Worm (Caenorhabditis elegans) whole organism, L3 larva: Measurements from ENCODE around the gene K03B4.8.

ENCODE experiments used
- R02D3.7 ChIP-seq: fragments of 150-350 bp; optimal IDR thresholded peaks from 2 replicates; lab custom pipeline; 2014; ENCODE audit warnings: missing biosample characterization, missing genetic modification characterization
- ZK546.5 ChIP-seq: sonication (generic microtip); optimal IDR thresholded peaks from 2 replicates; lab custom pipeline; 2017; ENCODE audit warnings: missing biosample characterization, missing genetic modification characterization
- ceh-16 ChIP-seq: sonication (generic microtip); optimal IDR thresholded peaks from 2 replicates; lab custom pipeline; 2017; ENCODE audit warnings: missing biosample characterization, missing genetic modification characterization
- ceh-28 ChIP-seq: fragments of 150-350 bp; optimal IDR thresholded peaks from 2 replicates; lab custom pipeline; 2014; ENCODE audit warnings: missing biosample characterization, missing genetic modification reagents, missing genetic modification characterization
- ceh-9 ChIP-seq: sonication (generic microtip); optimal IDR thresholded peaks from 2 replicates; lab custom pipeline; 2018; ENCODE audit warnings: missing biosample characterization, missing genetic modification characterization
- egl-27 ChIP-seq: sonication (generic microtip); optimal IDR thresholded peaks from 4 replicates; lab custom pipeline; 2017; ENCODE audit warnings: missing biosample characterization, missing genetic modification reagents, missing genetic modification characterization
- egl-5 ChIP-seq: fragments of 150-350 bp; optimal IDR thresholded peaks from 2 replicates; lab custom pipeline; 2017; ENCODE audit warnings: missing biosample characterization, missing genetic modification reagents, missing genetic modification characterization, inconsistent platforms
- elt-1 ChIP-seq: fragments of 150-350 bp; optimal IDR thresholded peaks from 2 replicates; lab custom pipeline; 2014; ENCODE audit warnings: missing biosample characterization, missing genetic modification characterization
- elt-3 ChIP-seq, 3 experiments: fragments of 150-350 bp in 1 of 3; sonication (generic microtip) in 2 of 3; optimal IDR thresholded peaks; 2 replicates in 2 of 3; 4 replicates in 1 of 3; lab custom pipeline; 2014 to 2017; ENCODE audit warnings: missing biosample characterization in 3 of 3, missing genetic modification characterization in 3 of 3
- fkh-10 ChIP-seq: sonication (generic microtip); optimal IDR thresholded peaks from 2 replicates; lab custom pipeline; 2017; ENCODE audit warnings: missing biosample characterization, missing genetic modification reagents, missing genetic modification characterization
- fos-1 ChIP-seq: fragments of 150-350 bp; optimal IDR thresholded peaks from 2 replicates; lab custom pipeline; 2014; ENCODE audit warnings: missing biosample characterization, missing genetic modification characterization
- hmg-11 ChIP-seq: sonication (generic microtip); optimal IDR thresholded peaks from 2 replicates; lab custom pipeline; 2016; ENCODE audit warnings: missing genetic modification characterization, missing compliant biosample characterization
- jun-1 ChIP-seq: fragments of 150-350 bp; optimal IDR thresholded peaks from 2 replicates; lab custom pipeline; 2014; ENCODE audit warnings: missing biosample characterization, missing genetic modification reagents, missing genetic modification characterization
- lin-15B ChIP-seq: fragments of 150-350 bp; optimal IDR thresholded peaks from 2 replicates; lab custom pipeline; 2014; ENCODE audit warnings: missing biosample characterization, missing genetic modification characterization
- lin-39 ChIP-seq: fragments of 150-350 bp; optimal IDR thresholded peaks from 2 replicates; lab custom pipeline; 2018; ENCODE audit warnings: missing biosample characterization, missing genetic modification reagents, missing genetic modification characterization
- lsy-12 ChIP-seq: sonication (generic microtip); optimal IDR thresholded peaks from 2 replicates; lab custom pipeline; 2016; ENCODE audit warnings: mild to moderate bottlenecking, missing genetic modification characterization, missing compliant biosample characterization
- mdl-1 ChIP-seq: fragments of 150-350 bp; optimal IDR thresholded peaks from 2 replicates; lab custom pipeline; 2014; ENCODE audit warnings: missing biosample characterization, missing genetic modification characterization
- mml-1 ChIP-seq: fragments of 150-350 bp; sonication (generic microtip); optimal IDR thresholded peaks from 3 replicates; lab custom pipeline; 2014; ENCODE audit warnings: missing biosample characterization, missing genetic modification characterization
- nfya-1 ChIP-seq: sonication (generic microtip); optimal IDR thresholded peaks from 2 replicates; lab custom pipeline; 2017; ENCODE audit warnings: missing genetic modification characterization, mild to moderate bottlenecking, missing compliant biosample characterization, antibody characterized with exemption, moderate library complexity; ENCODE audit not compliant: insufficient read depth
- nhr-11 ChIP-seq: fragments of 150-350 bp; optimal IDR thresholded peaks from 2 replicates; lab custom pipeline; 2014; ENCODE audit warnings: missing biosample characterization, missing genetic modification characterization
- nhr-23 ChIP-seq: fragments of 150-350 bp; optimal IDR thresholded peaks from 2 replicates; lab custom pipeline; 2014; ENCODE audit warnings: missing biosample characterization, missing genetic modification reagents, missing genetic modification characterization
- nhr-237 ChIP-seq: fragments of 150-350 bp; optimal IDR thresholded peaks from 2 replicates; lab custom pipeline; 2014; ENCODE audit warnings: missing biosample characterization, missing genetic modification characterization
- nhr-25 ChIP-seq: sonication (generic microtip); optimal IDR thresholded peaks from 2 replicates; lab custom pipeline; 2017; ENCODE audit warnings: missing biosample characterization, missing genetic modification characterization
- nhr-28 ChIP-seq: fragments of 150-350 bp; optimal IDR thresholded peaks from 2 replicates; lab custom pipeline; 2014; ENCODE audit warnings: missing biosample characterization, missing genetic modification characterization
- nhr-67 ChIP-seq: fragments of 150-350 bp; optimal IDR thresholded peaks from 2 replicates; lab custom pipeline; 2014; ENCODE audit warnings: missing biosample characterization, missing genetic modification characterization
- nhr-76 ChIP-seq: fragments of 150-350 bp; sonication (generic microtip); optimal IDR thresholded peaks from 5 replicates; lab custom pipeline; 2014; ENCODE audit warnings: missing biosample characterization, missing genetic modification characterization
- nhr-77 ChIP-seq: fragments of 150-350 bp; optimal IDR thresholded peaks from 2 replicates; lab custom pipeline; 2014; ENCODE audit warnings: missing biosample characterization, missing genetic modification characterization
- pha-4 ChIP-seq: fragments of 150-350 bp; optimal IDR thresholded peaks from 2 replicates; lab custom pipeline; 2014; ENCODE audit warnings: missing biosample characterization, missing genetic modification reagents, missing genetic modification characterization
- pqm-1 ChIP-seq: fragments of 150-350 bp; optimal IDR thresholded peaks from 2 replicates; lab custom pipeline; 2017; ENCODE audit warnings: missing biosample characterization, missing genetic modification characterization, inconsistent platforms
- sea-2 ChIP-seq: fragments of 150-350 bp; sonication (generic microtip); optimal IDR thresholded peaks from 4 replicates; lab custom pipeline; 2014; ENCODE audit warnings: missing biosample characterization, missing genetic modification reagents, missing genetic modification characterization
- snpc-4 ChIP-seq: fragments of 150-350 bp; optimal IDR thresholded peaks from 2 replicates; lab custom pipeline; 2014; ENCODE audit warnings: missing biosample characterization, missing genetic modification characterization
- tbx-2 ChIP-seq: sonication (generic microtip); optimal IDR thresholded peaks from 2 replicates; lab custom pipeline; 2016; ENCODE audit warnings: mild to moderate bottlenecking, missing genetic modification characterization, missing compliant biosample characterization
- unc-39 ChIP-seq: sonication (generic microtip); optimal IDR thresholded peaks from 4 replicates; lab custom pipeline; 2017; ENCODE audit warnings: missing biosample characterization, missing genetic modification characterization
- unc-62 ChIP-seq: fragments of 150-350 bp; sonication (generic microtip); optimal IDR thresholded peaks from 4 replicates; lab custom pipeline; 2014; ENCODE audit warnings: missing biosample characterization, missing genetic modification reagents, missing genetic modification characterization
- zag-1 ChIP-seq: fragments of 150-350 bp; optimal IDR thresholded peaks from 2 replicates; lab custom pipeline; 2014; ENCODE audit warnings: missing biosample characterization, missing genetic modification characterization
- ztf-4 ChIP-seq: fragments of 150-350 bp; optimal IDR thresholded peaks from 2 replicates; lab custom pipeline; 2014; ENCODE audit warnings: missing biosample characterization, missing genetic modification characterization

Gene K03B4.8

DNA sequence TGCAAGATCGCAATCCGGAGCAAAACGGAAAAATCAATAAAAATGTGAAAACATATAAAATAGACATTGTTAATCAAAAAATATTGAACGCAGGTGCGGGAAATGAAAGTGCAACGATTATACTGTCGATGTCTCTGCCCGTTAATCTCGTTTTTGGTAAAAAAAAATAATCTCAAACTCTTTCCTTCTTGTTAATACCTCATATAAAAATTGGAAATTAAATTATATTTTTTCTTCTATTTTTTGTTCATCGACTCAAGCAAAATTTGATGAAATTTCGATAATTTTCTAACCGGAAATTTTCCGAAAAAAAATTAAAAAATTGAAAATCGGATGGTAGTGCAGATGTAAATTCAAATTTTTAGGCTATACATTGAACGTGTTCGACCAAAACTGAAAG is 1.9 kb downstream of the K03B4.8 start, which contains the start of gene K03B4.9:
Gene K03B4.9, minus strand, starts transcription at position 101 of the 400 bp plus-strand sequence.
- TF ChIP-seq lsy-12 (tag; lab: Kevin White, UChicago) (no peak), ceh-28 (no peak), ZK546.5 (no peak), fos-1 (tag; lab: Kevin White, UChicago) (no peak), nhr-67 (tag; lab: Kevin White, UChicago) (no peak)
- TF ChIP-seq, all 47 proteins: peak for 0

DNA sequence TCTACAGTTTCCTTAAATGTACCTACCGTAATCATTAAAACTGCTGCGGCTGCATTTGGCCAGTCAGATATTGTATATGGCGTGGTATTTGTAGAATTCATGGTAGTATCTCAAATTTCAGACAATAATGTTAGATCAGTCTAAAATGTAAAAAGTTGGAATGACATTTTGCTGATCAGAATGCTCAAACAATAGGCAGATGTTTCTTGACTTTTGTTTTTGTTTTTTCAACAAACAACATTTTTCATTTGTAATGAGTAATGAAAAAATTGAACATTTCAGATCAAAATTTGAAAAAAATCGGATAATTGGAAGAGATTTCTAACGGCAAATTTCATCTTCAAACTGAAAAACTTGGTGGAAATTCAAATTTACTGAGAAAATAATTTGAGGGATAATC is 5.8 kb downstream of the K03B4.8 start, which contains the start of gene srx-77:
Gene srx-77, minus strand, starts transcription at position 101 of the 400 bp plus-strand sequence.
- TF ChIP-seq elt-3 (tag; optimal IDR thresholded peaks at IDR 0.05; lab: Kevin White, UChicago) (no peak), tbx-2 (no peak), ceh-16 (tag; lab: Kevin White, UChicago) (no peak), nhr-23 (no peak), nhr-77 (no peak), elt-1 (tag; lab: Kevin White, UChicago) (no peak), pha-4 (tag; lab: Kevin White, UChicago) (no peak), mdl-1 (no peak), unc-39 (tag; lab: Kevin White, UChicago) (no peak), egl-27 (tag; lab: Kevin White, UChicago) (no peak), unc-62 (no peak), nhr-25 (tag; lab: Kevin White, UChicago) (no peak), ceh-9 (tag; lab: Kevin White, UChicago) (no peak), jun-1 (tag; lab: Kevin White, UChicago) (no peak), nfya-1 (tag; lab: Kevin White, UChicago) (no peak), mml-1 (tag; lab: Kevin White, UChicago) (no peak), zag-1 (no peak)

DNA sequence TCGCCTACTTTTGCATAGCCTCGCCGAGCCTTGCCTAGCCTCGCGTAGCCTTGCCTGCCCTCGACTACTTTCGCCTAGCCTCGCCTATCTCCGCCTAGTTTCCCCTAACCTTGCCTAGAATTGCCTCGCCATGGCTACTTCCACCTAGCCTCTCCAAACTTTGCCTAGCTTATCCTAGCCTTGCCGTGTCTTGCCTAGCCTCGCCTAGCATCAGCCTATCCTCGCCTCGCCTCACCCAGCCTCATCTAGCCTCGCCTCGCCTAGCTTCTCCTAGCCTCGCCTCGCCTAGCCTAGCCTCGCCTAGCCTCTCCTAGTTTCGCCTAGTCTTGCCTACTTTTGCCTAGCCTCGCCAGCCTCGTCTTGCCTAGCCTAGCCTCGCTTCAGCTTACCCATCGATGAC is 7.3 kb downstream of the K03B4.8 start:
- TF ChIP-seq lsy-12 (tag; lab: Kevin White, UChicago) (no peak), pqm-1 (tag; lab: Kevin White, UChicago) (no peak), nhr-67 (tag; lab: Kevin White, UChicago) (no peak), ceh-16 (tag; lab: Kevin White, UChicago) (no peak), ztf-4 (tag; lab: Kevin White, UChicago) (no peak), snpc-4 (tag; lab: Kevin White, UChicago) (no peak), nhr-11 (tag; lab: Kevin White, UChicago) (no peak), nfya-1 (tag; lab: Kevin White, UChicago) (no peak), fkh-10 (GFP tag; lab: Kevin White, UChicago) (no peak), egl-5 (tag; lab: Kevin White, UChicago) (no peak), lin-39 (tag; lab: Kevin White, UChicago) (no peak), nhr-23 (no peak)

DNA sequence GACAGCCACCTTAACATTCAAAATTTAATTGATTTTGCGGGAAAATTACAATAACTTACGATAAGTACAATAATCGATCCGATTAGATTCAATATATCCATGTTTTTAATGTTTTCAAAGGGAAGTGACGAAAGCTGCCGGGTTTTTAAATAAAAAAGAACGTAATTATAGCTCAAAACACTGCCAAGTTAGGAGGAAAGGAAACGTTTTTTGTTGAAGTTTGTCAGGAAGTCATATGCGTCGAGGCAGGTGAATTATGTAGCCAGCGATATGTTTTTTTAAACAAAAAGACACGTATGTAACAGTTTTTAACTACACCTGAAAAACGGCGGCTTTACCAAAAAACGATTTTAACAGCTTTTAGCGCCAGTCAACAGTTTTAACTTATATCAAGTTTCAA is 8.8 kb downstream of the K03B4.8 start, which contains the start of gene srx-73:
Gene srx-73, minus strand, starts transcription at position 101 of the 400 bp plus-strand sequence.
- TF ChIP-seq ceh-9 (tag; lab: Kevin White, UChicago), result no peak
- no peak for TF ChIP-seq R02D3.7 (tag; lab: Kevin White, UChicago)
- no peak for TF ChIP-seq jun-1 (tag; lab: Kevin White, UChicago)
- no peak for TF ChIP-seq nhr-23
- no peak for TF ChIP-seq lin-15B (tag; lab: Kevin White, UChicago)
- no peak for TF ChIP-seq sea-2 (GFP tag; lab: Kevin White, UChicago)
- no peak for TF ChIP-seq elt-3 (tag; optimal IDR thresholded peaks at IDR 0.05; lab: Kevin White, UChicago)
- no peak for TF ChIP-seq nhr-28 (tag; lab: Kevin White, UChicago)
- TF ChIP-seq pqm-1 (tag; lab: Kevin White, UChicago), result no peak
- no peak for TF ChIP-seq nhr-76 (tag; lab: Kevin White, UChicago)
- TF ChIP-seq egl-27 (tag; lab: Kevin White, UChicago), result no peak
- no peak for TF ChIP-seq hmg-11 (tag; lab: Kevin White, UChicago)
- TF ChIP-seq ZK546.5, result no peak
- no peak for TF ChIP-seq fkh-10 (GFP tag; lab: Kevin White, UChicago)

DNA sequence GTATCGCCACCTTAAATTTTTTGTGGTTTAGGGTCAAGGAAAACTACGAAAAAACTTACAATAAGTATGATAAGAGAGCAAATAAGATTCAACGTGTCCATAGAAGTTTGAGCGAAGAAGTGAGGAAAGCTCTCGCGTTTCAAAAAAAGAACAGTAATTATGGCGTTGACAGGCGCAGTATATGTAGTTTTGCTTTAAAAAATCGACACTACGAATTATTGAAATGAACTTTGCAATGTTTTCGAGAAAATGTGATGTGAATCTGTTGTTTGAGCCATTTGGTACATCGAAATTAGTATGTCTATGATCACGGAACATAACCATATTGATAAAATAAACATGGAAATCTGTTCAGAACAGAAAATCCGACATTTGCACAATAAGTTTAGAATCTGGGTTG is 12.0 kb downstream of the K03B4.8 start, which contains the start of gene srx-74:
Gene srx-74, minus strand, starts transcription at position 101 of the 400 bp plus-strand sequence.
- TF ChIP-seq ztf-4 (tag; lab: Kevin White, UChicago) (no peak), pha-4 (tag; lab: Kevin White, UChicago) (no peak), fkh-10 (GFP tag; lab: Kevin White, UChicago) (no peak), nhr-67 (tag; lab: Kevin White, UChicago) (no peak), nhr-11 (tag; lab: Kevin White, UChicago) (no peak), elt-1 (tag; lab: Kevin White, UChicago) (no peak), nhr-237 (tag; lab: Kevin White, UChicago) (no peak)
